Worm (Caenorhabditis elegans): ENCODE data around the gene glb-31.

- TF ChIP-seq sdz-12 (GFP tag; optimal IDR thresholded peaks at IDR 0.05), result peak; percentile 88
- TF ChIP-seq aha-1 (tag), result peak; percentile 99
- peak in 1 of 2 experiments; percentile 97 for TF ChIP-seq unc-62 (GFP tag; optimal IDR thresholded peaks at IDR 0.05 in 1 of 2)
- no peak for TF ChIP-seq unc-62 (tag; optimal IDR thresholded peaks at IDR 0.05)
- peak; percentile 82 for TF ChIP-seq jun-1 (tag; optimal IDR thresholded peaks at IDR 0.05)
- peak; percentile 95 for TF ChIP-seq tra-1 (GFP tag; IDR thresholded peaks at IDR 0.05)
- TF ChIP-seq lin-13 (GFP tag; optimal IDR thresholded peaks at IDR 0.05), result peak; percentile 98
- TF ChIP-seq pha-4 (GFP tag; IDR thresholded peaks at IDR 0.05), result peak; percentile 95
- peak; percentile 7 for TF ChIP-seq pha-4 (tag; optimal IDR thresholded peaks at IDR 0.05)
- peak; percentile 42 for TF ChIP-seq ceh-82 (tag; optimal IDR thresholded peaks at IDR 0.05)
Observed at ce11 chrII:1320412-1320811, 19.0 kb upstream of the glb-31 start.
